Fruit fly (Drosophila melanogaster): ENCODE results near the gene Oatp33Ea.

The Oatp33Ea gene

dm6 chr2L:12479994-12480393 lies 34.3 kb upstream of the Oatp33Ea start:
- TF ChIP-seq eve (GFP tag; optimal IDR thresholded peaks at IDR 0.05) (no peak), sd (tag; optimal IDR thresholded peaks at IDR 0.05) (peak; percentile 48)

- TF ChIP-seq sim (GFP tag; IDR thresholded peaks at IDR 0.05) (no peak), ftz-f1 (GFP tag; optimal IDR thresholded peaks at IDR 0.05) (no peak), Hr78 (GFP tag; optimal IDR thresholded peaks at IDR 0.05) (no peak), CG15479 (GFP tag; optimal IDR thresholded peaks at IDR 0.05) (peak; percentile 22), Blimp-1 (GFP tag; optimal IDR thresholded peaks at IDR 0.05) (peak; percentile 20), Hsf (GFP tag; optimal IDR thresholded peaks at IDR 0.05) (no peak), bowl (GFP tag; IDR thresholded peaks at IDR 0.05) (no peak), tll (GFP tag; optimal IDR thresholded peaks at IDR 0.05) (peak in 1 of 2 experiments; percentile 91), sens (GFP tag) (peak; percentile 46), CG10565 (GFP tag; optimal IDR thresholded peaks at IDR 0.05) (no peak), CG12942 (GFP tag; optimal IDR thresholded peaks at IDR 0.05) (no peak), cad (GFP tag; optimal IDR thresholded peaks at IDR 0.05) (peak; percentile 75), stwl (tag; optimal IDR thresholded peaks at IDR 0.05) (no peak), CG30020 (tag; optimal IDR thresholded peaks at IDR 0.05) (no peak), CG7839 (tag; optimal IDR thresholded peaks at IDR 0.05) (no peak), Ravus (GFP tag; IDR thresholded peaks at IDR 0.05) (no peak), Kr (GFP tag; optimal IDR thresholded peaks at IDR 0.05) (no peak)
Measured at dm6 chr2L:12478494-12478893, 32.8 kb upstream of the Oatp33Ea start.

DNA sequence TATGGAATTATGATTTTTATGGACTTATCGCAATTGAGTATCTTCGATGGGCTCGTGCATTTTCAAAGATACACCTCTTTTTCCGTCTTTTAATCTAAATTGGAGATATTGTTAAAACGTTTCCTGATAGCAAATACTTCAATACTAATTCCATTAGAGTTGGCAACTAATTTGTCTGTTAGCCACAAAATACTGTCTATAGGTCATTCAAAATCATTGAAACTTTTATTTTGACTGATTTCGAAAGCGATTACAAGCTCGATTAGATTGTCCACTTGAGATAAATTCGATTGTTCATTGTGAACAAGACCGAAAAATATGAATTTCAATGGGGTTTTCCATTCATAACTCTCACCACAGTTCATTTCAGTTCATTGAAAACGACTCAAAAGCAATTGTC lies 30.4 kb upstream of the Oatp33Ea start:
- peak; percentile 69 for TF ChIP-seq exex (tag; optimal IDR thresholded peaks at IDR 0.05)
- TF ChIP-seq CG10654 (GFP tag; optimal IDR thresholded peaks at IDR 0.05): no peak
- TF ChIP-seq grn (GFP tag; optimal IDR thresholded peaks at IDR 0.05): peak; percentile 75
- TF ChIP-seq CG17328 (GFP tag; IDR thresholded peaks at IDR 0.05): no peak

DNA sequence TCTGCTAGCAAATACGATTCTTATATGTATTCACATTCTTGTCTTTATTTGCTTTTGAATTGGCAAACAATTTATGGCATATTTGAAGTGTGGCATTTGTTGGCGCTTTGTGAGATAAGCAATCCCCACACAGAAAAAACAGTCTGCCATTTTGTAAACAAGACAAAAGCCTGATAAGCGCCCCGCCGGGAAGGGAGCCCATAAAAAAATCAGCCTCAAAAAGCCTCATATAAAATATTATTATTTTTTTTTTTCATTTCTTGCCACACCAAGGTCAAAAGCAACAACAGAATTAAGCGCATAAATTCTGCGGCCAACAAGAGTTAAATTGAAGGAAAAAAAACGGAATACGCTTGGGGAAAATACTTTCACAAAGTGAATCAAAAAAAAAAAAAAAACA lies 29.6 kb upstream of the Oatp33Ea start:
- TF ChIP-seq Dref (GFP tag; IDR thresholded peaks at IDR 0.05) (no peak), corto (GFP tag; optimal IDR thresholded peaks at IDR 0.05) (peak; percentile 34), CG17359 (tag; optimal IDR thresholded peaks at IDR 0.05) (peak; percentile 29), B-H1 (GFP tag; IDR thresholded peaks at IDR 0.05) (no peak; the same call in 2 of the 3 replicates), Hmr (GFP tag; optimal IDR thresholded peaks at IDR 0.05) (peak; percentile 82), PHDP (tag; optimal IDR thresholded peaks at IDR 0.05) (peak; percentile 73), CG2678 (tag; optimal IDR thresholded peaks at IDR 0.05) (peak; percentile 72), ash1 (GFP tag; optimal IDR thresholded peaks at IDR 0.05) (peak; percentile 55), Atf6 (GFP tag; IDR thresholded peaks at IDR 0.05) (peak; percentile 53; the same call in 1 of the 2 replicates), CG10209 (GFP tag; optimal IDR thresholded peaks at IDR 0.05) (peak; percentile 49), gfzf (GFP tag; optimal IDR thresholded peaks at IDR 0.05) (no peak), zfh1 (GFP tag; IDR thresholded peaks at IDR 0.05) (0 out of 3 replicates have a peak, but pooled peaks have one; percentile 9), Meics (GFP tag; optimal IDR thresholded peaks at IDR 0.05) (peak; percentile 56), CrebB (tag; optimal IDR thresholded peaks at IDR 0.05) (peak; percentile 39), CG8281 (tag; optimal IDR thresholded peaks at IDR 0.05) (peak; percentile 23), abd-A (tag; optimal IDR thresholded peaks at IDR 0.05) (peak; percentile 34), Kr (GFP tag; optimal IDR thresholded peaks at IDR 0.05) (no peak), CG3407 (GFP tag; optimal IDR thresholded peaks at IDR 0.05) (peak; percentile 11), vfl (GFP tag; optimal IDR thresholded peaks at IDR 0.05) (peak; percentile 19), CG15514 (GFP tag; optimal IDR thresholded peaks at IDR 0.05) (peak; percentile 63), nau (GFP tag; optimal IDR thresholded peaks at IDR 0.05) (peak; percentile 43), Doc3 (GFP tag; IDR thresholded peaks at IDR 0.05; ENCODE audit: partially characterized antibody) (no peak), CG7963 (GFP tag; IDR thresholded peaks at IDR 0.05; ENCODE audit: partially characterized antibody) (no peak), pita (GFP tag; optimal IDR thresholded peaks at IDR 0.05) (no peak)
